Fruit fly (Drosophila melanogaster) whole organism, pupa: ENCODE data around the gene pzg.

Source experiments
- CG10348 ChIP-seq: fragments of 200-800 bp; sonication (Bioruptor generic); IDR thresholded peaks from 2 replicates; pipeline ENCODE4 v1.3.6; 2022; ENCODE audit warnings: missing biosample characterization, missing genetic modification characterization
- CG12605 ChIP-seq: fragments of 200-800 bp; sonication (Bioruptor generic); IDR thresholded peaks from 2 replicates; pipeline ENCODE4 v1.3.6; 2022; ENCODE audit warnings: missing biosample characterization, missing genetic modification characterization
- CG13204 ChIP-seq: fragments of 200-800 bp; sonication (Bioruptor generic); optimal IDR thresholded peaks from 2 replicates; lab custom pipeline; 2018; ENCODE audit warnings: missing biosample characterization, mild to moderate bottlenecking, missing genetic modification characterization, moderate library complexity
- CG14655 ChIP-seq: fragments of 200-800 bp; sonication (Bioruptor generic); optimal IDR thresholded peaks from 3 replicates; lab custom pipeline; 2017; ENCODE audit warnings: mild to moderate bottlenecking, missing biosample characterization, missing genetic modification reagents, missing genetic modification characterization
- CG15710 ChIP-seq: fragments of 200-800 bp; sonication (Bioruptor generic); optimal IDR thresholded peaks from 2 replicates; lab custom pipeline; 2018; ENCODE audit warnings: missing biosample characterization, mild to moderate bottlenecking, missing genetic modification characterization, moderate library complexity
- CG17806 ChIP-seq: fragments of 200-800 bp; sonication (Bioruptor generic); optimal IDR thresholded peaks from 2 replicates; lab custom pipeline; 2018; ENCODE audit warnings: missing biosample characterization, mild to moderate bottlenecking, missing genetic modification characterization, moderate library complexity
- CG32121 ChIP-seq: fragments of 200-800 bp; sonication (Bioruptor generic); IDR thresholded peaks from 2 replicates; pipeline ENCODE4 v1.3.6; 2022; ENCODE audit warnings: missing biosample characterization, missing genetic modification characterization
- CG34367 ChIP-seq: fragments of 200-800 bp; sonication (Bioruptor generic); optimal IDR thresholded peaks from 2 replicates; lab custom pipeline; 2018; ENCODE audit warnings: missing biosample characterization, mild to moderate bottlenecking, missing genetic modification characterization
- CG4496 ChIP-seq: fragments of 200-800 bp; sonication (Bioruptor generic); IDR thresholded peaks from 3 replicates; pipeline ENCODE4 v1.3.6; 2022; ENCODE audit warnings: missing biosample characterization, missing genetic modification characterization
- CG8159 ChIP-seq: fragments of 200-800 bp; sonication (Bioruptor generic); optimal IDR thresholded peaks from 3 replicates; lab custom pipeline; 2018; ENCODE audit warnings: missing biosample characterization, mild to moderate bottlenecking, missing genetic modification characterization, moderate library complexity
- CG8301 ChIP-seq: fragments of 200-800 bp; sonication (Bioruptor generic); optimal IDR thresholded peaks from 2 replicates; lab custom pipeline; 2018; ENCODE audit warnings: missing biosample characterization, mild to moderate bottlenecking, missing genetic modification characterization
- CG9948 ChIP-seq: fragments of 200-800 bp; sonication (Bioruptor generic); optimal IDR thresholded peaks from 2 replicates; lab custom pipeline; 2018; ENCODE audit warnings: missing biosample characterization, mild to moderate bottlenecking, missing genetic modification characterization, moderate library complexity
- D1 ChIP-seq: fragments of 200-800 bp; sonication (Bioruptor generic); optimal IDR thresholded peaks from 2 replicates; lab custom pipeline; 2018; ENCODE audit warnings: missing biosample characterization, mild to moderate bottlenecking, missing genetic modification characterization, moderate library complexity
- EcR ChIP-seq: fragments of 200-800 bp; sonication (Bioruptor generic); optimal IDR thresholded peaks from 3 replicates; lab custom pipeline; 2019; ENCODE audit warnings: missing biosample characterization, missing genetic modification characterization, mild to moderate bottlenecking, moderate library complexity, missing genetic modification reagents
- Ets98B ChIP-seq: fragments of 200-800 bp; sonication (Bioruptor generic); IDR thresholded peaks from 2 replicates; pipeline ENCODE4 v1.3.6; 2022; ENCODE audit warnings: missing biosample characterization, missing genetic modification characterization
- Pif1A ChIP-seq: fragments of 200-800 bp; sonication (Bioruptor generic); optimal IDR thresholded peaks from 3 replicates; lab custom pipeline; 2016; ENCODE audit warnings: missing biosample characterization, missing genetic modification characterization
- Pif1B ChIP-seq: fragments of 200-800 bp; sonication (Bioruptor generic); optimal IDR thresholded peaks from 3 replicates; lab custom pipeline; 2016; ENCODE audit warnings: missing biosample characterization, missing genetic modification characterization
- Snoo ChIP-seq: fragments of 200-800 bp; sonication (Bioruptor generic); optimal IDR thresholded peaks from 3 replicates; lab custom pipeline; 2017; ENCODE audit warnings: missing biosample characterization, mild to moderate bottlenecking, missing genetic modification characterization, inconsistent platforms
- fd96Ca ChIP-seq: fragments of 200-800 bp; sonication (Bioruptor generic); IDR thresholded peaks from 3 replicates; pipeline ENCODE4 v1.3.6; 2022; ENCODE audit warnings: missing biosample characterization, missing genetic modification characterization
- gl ChIP-seq: fragments of 200-800 bp; sonication (Bioruptor generic); optimal IDR thresholded peaks from 2 replicates; lab custom pipeline; 2018; ENCODE audit warnings: missing biosample characterization, mild to moderate bottlenecking, missing genetic modification characterization
- rn ChIP-seq: fragments of 200-800 bp; sonication (Bioruptor generic); IDR thresholded peaks from 2 replicates; pipeline ENCODE4 v1.3.6; 2022; ENCODE audit warnings: missing biosample characterization, missing genetic modification characterization

The pzg gene

dm6 chr3L:21285639-21286338, at the start of gene pzg, which contains the start of gene CG12974:
pzg (plus strand) TSS chr3L:21286099.
CG12974 (minus strand) TSS chr3L:21285962.
- TF ChIP-seq CG8159 (tag; lab: Kevin White, UChicago), result peak; percentile 57
- TF ChIP-seq CG15710 (tag; lab: Kevin White, UChicago), result peak; percentile 56
- TF ChIP-seq CG32121 (GFP tag; lab: Robert Waterston, UW), result peak; percentile 34; the same call in 1 of the 2 replicates
- no peak for TF ChIP-seq CG13204 (GFP tag; lab: Kevin White, UChicago)
- TF ChIP-seq fd96Ca (GFP tag; lab: Robert Waterston, UW), result peak; percentile 78; the same call in 2 of the 3 replicates
- TF ChIP-seq rn (GFP tag; lab: Robert Waterston, UW), result 0 out of 2 replicates have a peak, but pooled peaks have one; percentile 9
- peak; percentile 81; the same call in 2 of the 3 replicates for TF ChIP-seq CG4496
- TF ChIP-seq gl (tag; lab: Kevin White, UChicago), result peak; percentile 40
- peak; percentile 61 for TF ChIP-seq Snoo (tag; lab: Kevin White, UChicago)
- TF ChIP-seq EcR, result peak; percentile 61
- no peak for TF ChIP-seq D1 (tag; lab: Kevin White, UChicago)
- TF ChIP-seq CG34367, result peak; percentile 55
- no peak for TF ChIP-seq CG14655 (GFP tag; lab: Kevin White, UChicago)
- TF ChIP-seq CG8301 (tag; lab: Kevin White, UChicago), result no peak
- no peak for TF ChIP-seq CG12605
- TF ChIP-seq Pif1A (GFP tag; lab: Kevin White, UChicago), result no peak
- TF ChIP-seq CG17806 (tag; lab: Kevin White, UChicago), result no peak
- TF ChIP-seq CG9948, result peak; percentile 38
- peak; percentile 29; the same call in 1 of the 2 replicates for TF ChIP-seq Ets98B
- no peak for TF ChIP-seq Pif1B (GFP tag; lab: Kevin White, UChicago)
- no peak for TF ChIP-seq CG10348 (GFP tag; lab: Robert Waterston, UW)

dm6 chr3L:21236959-21237551, 48.8 kb upstream of the pzg start:
- TF ChIP-seq Pif1A (GFP tag; lab: Kevin White, UChicago), result peak; percentile 38
- TF ChIP-seq fd96Ca (GFP tag; lab: Robert Waterston, UW), result peak; percentile 52; the same call in 1 of the 3 replicates
- TF ChIP-seq Pif1B (GFP tag; lab: Kevin White, UChicago), result no peak
- TF ChIP-seq CG9948, result no peak
- no peak for TF ChIP-seq CG8159 (tag; lab: Kevin White, UChicago)
- peak; percentile 39 for TF ChIP-seq CG13204 (GFP tag; lab: Kevin White, UChicago)
- TF ChIP-seq rn (GFP tag; lab: Robert Waterston, UW), result peak; percentile 42; the same call in 1 of the 2 replicates
- no peak for TF ChIP-seq CG34367
- TF ChIP-seq CG4496, result peak; percentile 82
- peak; percentile 94 for TF ChIP-seq EcR
- no peak for TF ChIP-seq CG17806 (tag; lab: Kevin White, UChicago)
- no peak for TF ChIP-seq Snoo (tag; lab: Kevin White, UChicago)
- no peak for TF ChIP-seq D1 (tag; lab: Kevin White, UChicago)
- TF ChIP-seq CG10348 (GFP tag; lab: Robert Waterston, UW), result no peak
- TF ChIP-seq CG32121 (GFP tag; lab: Robert Waterston, UW), result peak; percentile 85
- TF ChIP-seq CG8301 (tag; lab: Kevin White, UChicago), result peak; percentile 72
- TF ChIP-seq Ets98B, result peak; percentile 72
- no peak for TF ChIP-seq gl (tag; lab: Kevin White, UChicago)
- no peak for TF ChIP-seq CG15710 (tag; lab: Kevin White, UChicago)
- TF ChIP-seq CG12605, result peak; percentile 91
- TF ChIP-seq CG14655 (GFP tag; lab: Kevin White, UChicago), result peak; percentile 83
- TF ChIP-seq, all 21 proteins: peak for 11

DNA sequence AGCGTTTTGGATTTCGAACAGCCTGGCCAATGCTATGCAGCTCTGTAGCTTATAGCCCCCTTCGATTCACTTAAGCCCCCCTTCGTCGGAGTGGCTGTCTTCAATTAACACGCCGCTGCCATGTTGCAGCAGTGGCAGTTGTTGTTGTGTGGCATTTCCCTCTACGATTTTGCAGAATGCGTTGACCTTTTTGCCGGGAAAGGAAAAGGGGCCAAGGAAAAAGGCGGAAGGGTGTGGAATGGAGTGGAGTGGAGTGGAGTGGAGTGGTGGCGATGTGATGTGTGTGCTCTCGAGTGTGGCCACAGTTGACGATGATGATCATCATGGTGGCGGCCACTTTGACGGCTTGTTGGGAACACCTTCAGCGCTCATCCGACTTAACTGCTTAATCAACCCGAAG, 47.5 kb upstream of the pzg start:
- TF ChIP-seq CG32121 (GFP tag; lab: Robert Waterston, UW), result 0 out of 2 replicates have a peak, but pooled peaks have one; percentile 10
- TF ChIP-seq EcR, result peak; percentile 82
- TF ChIP-seq Ets98B, result 0 out of 2 replicates have a peak, but pooled peaks have one; percentile 9
- TF ChIP-seq CG10348 (GFP tag; lab: Robert Waterston, UW), result no peak
- no peak for TF ChIP-seq rn (GFP tag; lab: Robert Waterston, UW)
- no peak for TF ChIP-seq fd96Ca (GFP tag; lab: Robert Waterston, UW)
- TF ChIP-seq CG15710 (tag; lab: Kevin White, UChicago), result no peak

DNA sequence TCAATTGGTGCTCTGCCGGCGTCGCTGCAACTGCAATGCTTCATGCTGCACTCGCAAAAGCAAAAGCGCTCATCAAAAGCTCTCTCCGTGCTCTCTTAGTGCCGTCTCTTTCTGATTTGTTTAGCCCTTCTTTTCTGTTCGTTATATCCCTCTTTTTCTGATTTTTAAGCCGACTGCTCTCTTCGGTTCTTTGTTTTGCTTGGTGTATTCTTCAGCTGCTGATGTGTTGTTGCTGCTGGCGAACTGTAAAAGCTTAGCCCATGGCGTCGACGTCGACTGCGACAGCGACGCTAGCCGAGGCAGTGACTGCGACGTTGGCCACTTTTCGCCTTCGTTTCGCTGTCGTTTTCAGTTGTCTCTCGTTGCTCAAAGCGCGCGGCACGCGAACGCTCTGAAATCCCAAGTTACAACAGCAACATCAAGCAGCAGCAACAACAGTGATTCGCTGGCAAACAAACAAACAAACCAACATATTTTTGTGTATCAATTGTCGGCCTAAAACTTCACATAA, 45.8 kb upstream of the pzg start:
- peak; percentile 76; the same call in 1 of the 2 replicates for TF ChIP-seq CG12605
- peak; percentile 39 for TF ChIP-seq Snoo (tag; lab: Kevin White, UChicago)
- peak; percentile 56 for TF ChIP-seq CG32121 (GFP tag; lab: Robert Waterston, UW)
- peak; percentile 55 for TF ChIP-seq CG13204 (GFP tag; lab: Kevin White, UChicago)
- TF ChIP-seq rn (GFP tag; lab: Robert Waterston, UW), result no peak
- TF ChIP-seq Ets98B, result peak; percentile 58; the same call in 1 of the 2 replicates
- peak; percentile 40 for TF ChIP-seq Pif1A (GFP tag; lab: Kevin White, UChicago)
- TF ChIP-seq EcR, result peak; percentile 86
- peak; percentile 27 for TF ChIP-seq CG14655 (GFP tag; lab: Kevin White, UChicago)
- TF ChIP-seq CG4496, result peak; percentile 70
- peak; percentile 20 for TF ChIP-seq CG8301 (tag; lab: Kevin White, UChicago)
- no peak for TF ChIP-seq CG17806 (tag; lab: Kevin White, UChicago)
- no peak for TF ChIP-seq CG10348 (GFP tag; lab: Robert Waterston, UW)
- TF ChIP-seq Pif1B (GFP tag; lab: Kevin White, UChicago), result peak; percentile 35
- TF ChIP-seq CG34367, result no peak
